Worm (Caenorhabditis elegans) whole organism, mixed stage, embryonic: ENCODE measurements around the gene K02E7.11.
A peak's percentile ranks its signal among the peaks of the same experiment; 100 is the strongest.

Experiments
- M03D4.4 ChIP-seq: sonication (generic microtip); optimal IDR thresholded peaks from 2 replicates; lab custom pipeline; 2017; ENCODE audit warnings: mild to moderate bottlenecking, missing genetic modification characterization, missing compliant biosample characterization
- bed-3 ChIP-seq: fragments of 200-800 bp; sonication (Bioruptor generic); optimal IDR thresholded peaks from 3 replicates; lab custom pipeline; 2018; ENCODE audit warnings: mild to moderate bottlenecking, missing genetic modification characterization, moderate library complexity, missing compliant biosample characterization
- blmp-1 ChIP-seq: fragments of 150-350 bp; optimal IDR thresholded peaks from 2 replicates; lab custom pipeline; 2014; ENCODE audit warnings: missing biosample characterization, missing genetic modification characterization
- ceh-39 ChIP-seq: fragments of 150-350 bp; optimal IDR thresholded peaks from 2 replicates; lab custom pipeline; 2014; ENCODE audit warnings: missing biosample characterization, missing genetic modification characterization
- ceh-43 ChIP-seq: fragments of 200-800 bp; sonication (Bioruptor generic); optimal IDR thresholded peaks from 2 replicates; lab custom pipeline; 2018; ENCODE audit warnings: mild to moderate bottlenecking, missing genetic modification characterization, moderate library complexity, missing compliant biosample characterization
- ceh-83 ChIP-seq: fragments of 200-800 bp; sonication (Bioruptor generic); optimal IDR thresholded peaks from 2 replicates; lab custom pipeline; 2018; ENCODE audit warnings: mild to moderate bottlenecking, missing genetic modification characterization, missing compliant biosample characterization
- ces-1 ChIP-seq: fragments of 150-350 bp; optimal IDR thresholded peaks from 2 replicates; lab custom pipeline; 2014; ENCODE audit warnings: missing biosample characterization, missing genetic modification reagents, missing genetic modification characterization
- cnd-1 ChIP-seq: fragments of 200-800 bp; sonication (Bioruptor generic); optimal IDR thresholded peaks from 2 replicates; lab custom pipeline; 2018; ENCODE audit warnings: mild to moderate bottlenecking, missing genetic modification characterization, missing compliant biosample characterization
- drap-1 ChIP-seq: fragments of 200-800 bp; sonication (Bioruptor generic); optimal IDR thresholded peaks from 3 replicates; lab custom pipeline; 2018; ENCODE audit warnings: mild to moderate bottlenecking, missing genetic modification characterization, missing compliant biosample characterization
- elt-1 ChIP-seq: sonication (generic microtip); optimal IDR thresholded peaks from 2 replicates; lab custom pipeline; 2017; ENCODE audit warnings: missing genetic modification characterization, mild to moderate bottlenecking, missing compliant biosample characterization, antibody characterized with exemption, moderate library complexity, borderline replicate concordance; ENCODE audit not compliant: insufficient read depth
- elt-3 ChIP-seq: fragments of 150-350 bp; optimal IDR thresholded peaks from 2 replicates; lab custom pipeline; 2014; ENCODE audit warnings: missing biosample characterization, missing genetic modification characterization
- ham-2 ChIP-seq: fragments of 200-800 bp; sonication (Bioruptor generic); optimal IDR thresholded peaks from 2 replicates; lab custom pipeline; 2018; ENCODE audit warnings: mild to moderate bottlenecking, missing genetic modification characterization, missing compliant biosample characterization
- hlh-1 ChIP-seq: fragments of 150-350 bp; optimal IDR thresholded peaks from 2 replicates; lab custom pipeline; 2014; ENCODE audit warnings: missing biosample characterization, missing genetic modification reagents, missing genetic modification characterization
- lin-13 ChIP-seq: fragments of 150-350 bp; optimal IDR thresholded peaks from 2 replicates; lab custom pipeline; 2014; ENCODE audit warnings: missing biosample characterization, missing genetic modification characterization
- lin-32 ChIP-seq: fragments of 200-800 bp; sonication (Bioruptor generic); optimal IDR thresholded peaks from 2 replicates; lab custom pipeline; 2018; ENCODE audit warnings: mild to moderate bottlenecking, missing genetic modification characterization, missing compliant biosample characterization
- lsy-2 ChIP-seq: fragments of 150-350 bp; optimal IDR thresholded peaks from 2 replicates; lab custom pipeline; 2014; ENCODE audit warnings: missing biosample characterization, missing genetic modification characterization
- mab-5 ChIP-seq: fragments of 150-350 bp; optimal IDR thresholded peaks from 2 replicates; lab custom pipeline; 2014; ENCODE audit warnings: missing biosample characterization, missing genetic modification characterization
- mep-1 ChIP-seq: fragments of 150-350 bp; optimal IDR thresholded peaks from 2 replicates; lab custom pipeline; 2017; ENCODE audit warnings: missing biosample characterization, missing genetic modification reagents, missing genetic modification characterization, inconsistent platforms
- mls-2 ChIP-seq: sonication (generic microtip); optimal IDR thresholded peaks from 2 replicates; lab custom pipeline; 2016; ENCODE audit warnings: mild to moderate bottlenecking, missing genetic modification characterization, moderate library complexity, missing compliant biosample characterization
- nhr-12 ChIP-seq: fragments of 150-350 bp; optimal IDR thresholded peaks from 2 replicates; lab custom pipeline; 2014; ENCODE audit warnings: missing biosample characterization, missing genetic modification characterization
- nhr-237 ChIP-seq: fragments of 150-350 bp; optimal IDR thresholded peaks from 2 replicates; lab custom pipeline; 2014; ENCODE audit warnings: missing biosample characterization, missing genetic modification characterization
- nhr-28 ChIP-seq: fragments of 150-350 bp; optimal IDR thresholded peaks from 2 replicates; lab custom pipeline; 2014; ENCODE audit warnings: missing biosample characterization, missing genetic modification characterization
- nhr-76 ChIP-seq: sonication (generic microtip); optimal IDR thresholded peaks from 2 replicates; lab custom pipeline; 2017; ENCODE audit warnings: missing biosample characterization, missing genetic modification characterization
- sem-2 ChIP-seq: fragments of 200-800 bp; sonication (Bioruptor generic); optimal IDR thresholded peaks from 2 replicates; lab custom pipeline; 2018; ENCODE audit warnings: mild to moderate bottlenecking, missing genetic modification characterization, missing compliant biosample characterization
- tbx-8 ChIP-seq: fragments of 200-800 bp; sonication (Bioruptor generic); optimal IDR thresholded peaks from 2 replicates; lab custom pipeline; 2018; ENCODE audit warnings: mild to moderate bottlenecking, missing genetic modification characterization, moderate library complexity, missing compliant biosample characterization
- unc-120 ChIP-seq: sonication (generic microtip); optimal IDR thresholded peaks from 2 replicates; lab custom pipeline; 2017; ENCODE audit warnings: missing genetic modification characterization, missing compliant biosample characterization; ENCODE audit not compliant: poor library complexity, severe bottlenecking
- unc-39 ChIP-seq: fragments of 150-350 bp; optimal IDR thresholded peaks from 2 replicates; lab custom pipeline; 2014; ENCODE audit warnings: missing biosample characterization, missing genetic modification characterization
- unc-62 ChIP-seq: fragments of 150-350 bp; optimal IDR thresholded peaks from 2 replicates; lab custom pipeline; 2014; ENCODE audit warnings: missing biosample characterization, missing genetic modification reagents, missing genetic modification characterization
- zip-8 ChIP-seq: fragments of 150-350 bp; optimal IDR thresholded peaks from 2 replicates; lab custom pipeline; 2014; ENCODE audit warnings: missing biosample characterization, missing genetic modification characterization
- ztf-11 ChIP-seq: fragments of 150-350 bp; optimal IDR thresholded peaks from 2 replicates; lab custom pipeline; 2014; ENCODE audit warnings: missing biosample characterization, missing genetic modification characterization

K02E7.11 gene

ce11 chrII:1090743-1091142 is 15.4 kb upstream of the K02E7.11 start:
- TF ChIP-seq ceh-39 (tag; lab: Kevin White, UChicago), result no peak
- TF ChIP-seq unc-120 (tag; lab: Kevin White, UChicago), result no peak
- TF ChIP-seq lin-32, result no peak
- no peak for TF ChIP-seq nhr-12
- TF ChIP-seq M03D4.4 (tag; lab: Kevin White, UChicago), result no peak
- no peak for TF ChIP-seq nhr-237
- TF ChIP-seq lsy-2 (tag; lab: Kevin White, UChicago), result no peak
- no peak for TF ChIP-seq ces-1 (GFP tag; lab: Kevin White, UChicago)

ce11 chrII:1088527-1089230 is 13.4 kb upstream of the K02E7.11 start:
- TF ChIP-seq ces-1 (GFP tag; lab: Kevin White, UChicago), result no peak
- no peak for TF ChIP-seq unc-39
- no peak for TF ChIP-seq lin-13
- no peak for TF ChIP-seq zip-8 (tag; lab: Kevin White, UChicago)
- TF ChIP-seq nhr-76 (tag; lab: Kevin White, UChicago), result no peak
- no peak for TF ChIP-seq elt-3 (tag; lab: Kevin White, UChicago)
- TF ChIP-seq ztf-11, result no peak
- no peak for TF ChIP-seq bed-3
- TF ChIP-seq blmp-1 (tag; lab: Kevin White, UChicago), result no peak
- TF ChIP-seq sem-2 (GFP tag; lab: Kevin White, UChicago), result no peak
- no peak for TF ChIP-seq nhr-12
- no peak for TF ChIP-seq nhr-28 (tag; lab: Kevin White, UChicago)
- TF ChIP-seq ceh-39 (tag; lab: Kevin White, UChicago), result no peak
- no peak for TF ChIP-seq ceh-43 (GFP tag; lab: Kevin White, UChicago)

- TF ChIP-seq ceh-43 (GFP tag; lab: Kevin White, UChicago) (no peak), lin-13 (no peak), zip-8 (tag; lab: Kevin White, UChicago) (no peak), tbx-8 (no peak), ham-2 (no peak), ztf-11 (no peak), mls-2 (tag; lab: Kevin White, UChicago) (no peak), lsy-2 (tag; lab: Kevin White, UChicago) (no peak), nhr-28 (tag; lab: Kevin White, UChicago) (no peak), ceh-39 (tag; lab: Kevin White, UChicago) (no peak), ceh-83 (GFP tag; lab: Kevin White, UChicago) (no peak), lin-32 (no peak)
These were observed 11.2 kb upstream of the K02E7.11 start for ce11 chrII:1086479-1086878.

- TF ChIP-seq bed-3 (no peak), ces-1 (GFP tag; lab: Kevin White, UChicago) (no peak), ztf-11 (no peak), ceh-43 (GFP tag; lab: Kevin White, UChicago) (no peak), zip-8 (tag; lab: Kevin White, UChicago) (no peak), sem-2 (GFP tag; lab: Kevin White, UChicago) (no peak), drap-1 (GFP tag; lab: Kevin White, UChicago) (no peak), lin-13 (no peak), hlh-1 (tag; lab: Kevin White, UChicago) (no peak), elt-1 (tag; lab: Kevin White, UChicago) (no peak), mls-2 (tag; lab: Kevin White, UChicago) (no peak), mep-1 (tag; lab: Kevin White, UChicago) (no peak)
These were observed 10.2 kb upstream of the K02E7.11 start for ce11 chrII:1085546-1085945.

- TF ChIP-seq ces-1 (GFP tag; lab: Kevin White, UChicago) (peak; percentile 6), unc-62 (peak; percentile 71), unc-120 (tag; lab: Kevin White, UChicago) (peak; percentile 13), nhr-28 (tag; lab: Kevin White, UChicago) (no peak), hlh-1 (tag; lab: Kevin White, UChicago) (peak; percentile 75)
These were observed 9.6 kb upstream of the K02E7.11 start for ce11 chrII:1084899-1085298.

ce11 chrII:1082859-1083258 is 7.5 kb upstream of the K02E7.11 start, which contains the start of gene K02E7.1:
K02E7.1 (plus strand) TSS chrII:1083159.
- TF ChIP-seq nhr-237 (no peak), hlh-1 (tag; lab: Kevin White, UChicago) (no peak), cnd-1 (tag; lab: Kevin White, UChicago) (no peak), zip-8 (tag; lab: Kevin White, UChicago) (no peak), ces-1 (GFP tag; lab: Kevin White, UChicago) (no peak), tbx-8 (no peak), ceh-39 (tag; lab: Kevin White, UChicago) (no peak), elt-1 (tag; lab: Kevin White, UChicago) (no peak), drap-1 (GFP tag; lab: Kevin White, UChicago) (no peak), mls-2 (tag; lab: Kevin White, UChicago) (no peak), ztf-11 (no peak), nhr-76 (tag; lab: Kevin White, UChicago) (no peak), nhr-12 (no peak), lin-32 (no peak), mab-5 (no peak), bed-3 (no peak), sem-2 (GFP tag; lab: Kevin White, UChicago) (no peak), nhr-28 (tag; lab: Kevin White, UChicago) (no peak)
